Fruit fly (Drosophila melanogaster): Measurements from ENCODE around the gene CG33494.

The CG33494 gene

dm6 chr3R:25459200-25459809 is 35.7 kb downstream of the CG33494 start (continued):
- TF ChIP-seq achi (GFP tag; optimal IDR thresholded peaks at IDR 0.05) (peak; percentile 48), CG3919 (GFP tag; optimal IDR thresholded peaks at IDR 0.05) (peak; percentile 29), topi (GFP tag; optimal IDR thresholded peaks at IDR 0.05) (peak; percentile 53), Sox102F (GFP tag; optimal IDR thresholded peaks at IDR 0.05) (peak; percentile 12), CG34406 (GFP tag; optimal IDR thresholded peaks at IDR 0.05) (peak; percentile 51), lz (GFP tag; optimal IDR thresholded peaks at IDR 0.05) (no peak), CG11294 (GFP tag; IDR thresholded peaks at IDR 0.05) (no peak), esn (GFP tag; optimal IDR thresholded peaks at IDR 0.05) (peak; percentile 23), svp (GFP tag) (no peak), OdsH (GFP tag; optimal IDR thresholded peaks at IDR 0.05) (peak; percentile 53), Hr39 (GFP tag; optimal IDR thresholded peaks at IDR 0.05) (peak; percentile 44), CG6163 (GFP tag; IDR thresholded peaks at IDR 0.05) (0 out of 3 replicates have a peak, but pooled peaks have one; percentile 27), CG6276 (GFP tag; optimal IDR thresholded peaks at IDR 0.05) (peak; percentile 69), Hr4 (GFP tag; optimal IDR thresholded peaks at IDR 0.05) (peak; percentile 46), CG8319 (GFP tag; optimal IDR thresholded peaks at IDR 0.05) (peak; percentile 5), CG4318 (GFP tag; optimal IDR thresholded peaks at IDR 0.05) (peak; percentile 39), CG10669 (GFP tag; optimal IDR thresholded peaks at IDR 0.05) (no peak), Eip75B (GFP tag; optimal IDR thresholded peaks at IDR 0.05) (no peak)

dm6 chr3R:25457097-25457496 is 37.9 kb downstream of the CG33494 start:
- TF ChIP-seq fd85E (GFP tag; optimal IDR thresholded peaks at IDR 0.05), result no peak
- TF ChIP-seq CG34406 (GFP tag; optimal IDR thresholded peaks at IDR 0.05), result no peak
- no peak for TF ChIP-seq Hr38 (GFP tag; optimal IDR thresholded peaks at IDR 0.05)
- no peak for TF ChIP-seq Hr4 (GFP tag; optimal IDR thresholded peaks at IDR 0.05)
- no peak for TF ChIP-seq dac (GFP tag; optimal IDR thresholded peaks at IDR 0.05)
- no peak for TF ChIP-seq topi (GFP tag; optimal IDR thresholded peaks at IDR 0.05)
- no peak for TF ChIP-seq Smox (GFP tag; optimal IDR thresholded peaks at IDR 0.05)
- TF ChIP-seq CG6163 (GFP tag; IDR thresholded peaks at IDR 0.05), result no peak
- TF ChIP-seq Hr39 (GFP tag; optimal IDR thresholded peaks at IDR 0.05), result no peak
- no peak for TF ChIP-seq CG10631 (GFP tag; optimal IDR thresholded peaks at IDR 0.05)
- TF ChIP-seq Ets96B (tag; optimal IDR thresholded peaks at IDR 0.05), result no peak
- no peak for TF ChIP-seq CG4318 (GFP tag; optimal IDR thresholded peaks at IDR 0.05)
- TF ChIP-seq CG11294 (GFP tag; IDR thresholded peaks at IDR 0.05), result no peak
- no peak for TF ChIP-seq CG11902 (GFP tag; optimal IDR thresholded peaks at IDR 0.05)
- no peak for TF ChIP-seq Met (GFP tag; optimal IDR thresholded peaks at IDR 0.05)
- TF ChIP-seq CG6276 (GFP tag; optimal IDR thresholded peaks at IDR 0.05), result no peak
- no peak for TF ChIP-seq Eip93F (GFP tag; optimal IDR thresholded peaks at IDR 0.05)
- no peak for TF ChIP-seq vri (GFP tag; optimal IDR thresholded peaks at IDR 0.05)
- TF ChIP-seq CG3919 (GFP tag; optimal IDR thresholded peaks at IDR 0.05), result no peak

dm6 chr3R:25453150-25453680 is 41.7 kb downstream of the CG33494 start:
- TF ChIP-seq CG6163 (GFP tag; IDR thresholded peaks at IDR 0.05) (no peak), Hr4 (GFP tag; optimal IDR thresholded peaks at IDR 0.05) (no peak), esn (GFP tag; optimal IDR thresholded peaks at IDR 0.05) (peak; percentile 20), Eip78C (GFP tag) (peak; percentile 41), Sox102F (GFP tag; optimal IDR thresholded peaks at IDR 0.05) (peak; percentile 14), vri (GFP tag; optimal IDR thresholded peaks at IDR 0.05) (peak; percentile 54), svp (GFP tag) (peak; percentile 65), fkh (GFP tag; optimal IDR thresholded peaks at IDR 0.05) (peak; percentile 98), Sox14 (GFP tag; optimal IDR thresholded peaks at IDR 0.05) (no peak)

- TF ChIP-seq CG10631 (GFP tag; optimal IDR thresholded peaks at IDR 0.05) (peak; percentile 53), Eip93F (GFP tag; optimal IDR thresholded peaks at IDR 0.05) (no peak), Hr38 (GFP tag; optimal IDR thresholded peaks at IDR 0.05) (no peak), fd59A (GFP tag; optimal IDR thresholded peaks at IDR 0.05) (peak; percentile 24), Lpt (GFP tag; optimal IDR thresholded peaks at IDR 0.05) (peak; percentile 13), acj6 (GFP tag; optimal IDR thresholded peaks at IDR 0.05) (peak; percentile 50), fd85E (GFP tag; optimal IDR thresholded peaks at IDR 0.05) (no peak), Sox102F (GFP tag; optimal IDR thresholded peaks at IDR 0.05) (no peak), net (GFP tag; optimal IDR thresholded peaks at IDR 0.05) (no peak), CG11902 (GFP tag; optimal IDR thresholded peaks at IDR 0.05) (no peak), CG4318 (GFP tag; optimal IDR thresholded peaks at IDR 0.05) (peak; percentile 35), CG34406 (GFP tag; optimal IDR thresholded peaks at IDR 0.05) (peak; percentile 14), spab (GFP tag; optimal IDR thresholded peaks at IDR 0.05) (no peak), CG6792 (GFP tag; optimal IDR thresholded peaks at IDR 0.05) (no peak), CG32006 (GFP tag; optimal IDR thresholded peaks at IDR 0.05) (peak; percentile 66), CG1621 (tag; optimal IDR thresholded peaks at IDR 0.05) (peak; percentile 13), vri (GFP tag; optimal IDR thresholded peaks at IDR 0.05) (no peak), Hr4 (GFP tag; optimal IDR thresholded peaks at IDR 0.05) (peak; percentile 54), Eip75B (GFP tag; optimal IDR thresholded peaks at IDR 0.05) (peak; percentile 32), CG6163 (GFP tag; IDR thresholded peaks at IDR 0.05) (no peak), CG10669 (GFP tag; optimal IDR thresholded peaks at IDR 0.05) (peak; percentile 34), CG11294 (GFP tag; IDR thresholded peaks at IDR 0.05) (no peak), CG7368 (GFP tag; optimal IDR thresholded peaks at IDR 0.05) (no peak), CG9139 (GFP tag; optimal IDR thresholded peaks at IDR 0.05) (no peak), CG16779 (tag; optimal IDR thresholded peaks at IDR 0.05) (no peak), Met (GFP tag; optimal IDR thresholded peaks at IDR 0.05) (peak; percentile 10)
These were observed 43.1 kb downstream of the CG33494 start for dm6 chr3R:25451832-25452231.

Data from whole organism, prepupa.